Worm (Caenorhabditis elegans): ENCODE data around the gene str-33.

DNA sequence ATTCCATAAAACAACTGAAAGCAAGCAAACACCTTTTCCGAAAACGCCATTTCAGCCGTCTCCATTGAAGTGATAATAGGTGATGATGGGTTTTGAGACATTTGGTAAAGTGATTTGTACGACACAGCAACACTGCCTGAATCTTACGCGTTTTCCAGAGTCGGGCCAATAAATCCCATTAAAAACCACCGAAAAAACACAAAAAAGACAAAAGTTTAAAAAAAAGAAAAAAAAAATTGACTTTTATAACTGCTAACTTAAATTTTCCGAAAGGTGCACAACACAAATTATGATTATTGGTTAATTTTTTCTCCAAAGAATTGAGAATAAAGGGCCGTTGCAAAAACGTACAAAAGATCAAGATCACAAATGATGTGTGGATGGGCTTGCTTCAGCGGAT lies 6.0 kb downstream of the str-33 start, which contains the start of gene srg-57:
- TF ChIP-seq nhr-237 (tag; optimal IDR thresholded peaks at IDR 0.05) (no peak), nhr-28 (tag; optimal IDR thresholded peaks at IDR 0.05) (no peak), ztf-11 (tag; optimal IDR thresholded peaks at IDR 0.05) (no peak), nhr-76 (tag; optimal IDR thresholded peaks at IDR 0.05) (no peak), mep-1 (tag; optimal IDR thresholded peaks at IDR 0.05) (no peak)

Data from whole organism, L1 larva.